Worm (Caenorhabditis elegans): Measurements from ENCODE around the gene grl-28.

The grl-28 gene

DNA sequence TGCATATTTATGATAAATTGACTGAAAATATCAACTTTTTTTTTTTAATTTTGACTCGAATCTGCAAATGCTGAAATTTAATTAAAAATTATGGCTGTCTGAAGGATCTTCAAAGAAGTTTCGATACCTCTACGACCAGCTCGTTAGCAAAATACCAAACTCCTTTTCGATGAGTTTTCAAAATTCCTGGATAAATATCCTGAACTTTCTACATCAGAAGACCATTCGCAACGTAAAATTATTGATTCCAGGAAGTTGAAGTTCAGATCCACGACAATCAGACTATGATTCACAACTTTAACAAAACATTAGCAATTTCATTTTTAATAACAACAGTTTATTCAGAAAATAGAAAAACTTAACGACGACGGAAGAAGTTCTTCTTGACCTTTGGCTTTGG is 33.3 kb upstream of the grl-28 start (continued):
- no peak for TF ChIP-seq attf-4 (tag; optimal IDR thresholded peaks at IDR 0.05)

DNA sequence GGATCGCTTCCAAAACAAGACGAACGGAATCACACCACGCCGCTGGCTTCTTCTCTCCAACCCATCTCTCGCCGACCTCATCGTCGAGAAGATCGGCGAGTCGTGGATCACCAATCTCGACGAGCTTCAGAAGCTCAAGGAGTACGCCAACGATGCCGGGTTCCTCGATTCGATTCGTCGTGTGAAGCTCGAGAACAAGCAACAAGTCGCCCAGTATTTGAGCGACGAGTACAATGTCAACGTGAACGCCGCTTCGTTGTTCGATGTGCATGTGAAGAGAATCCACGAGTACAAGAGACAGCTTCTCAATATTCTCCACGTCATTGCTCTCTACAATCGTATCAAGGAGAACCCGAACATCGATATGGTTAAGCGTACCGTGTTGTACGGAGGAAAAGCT is 32.0 kb upstream of the grl-28 start:
- peak; percentile 94 for TF ChIP-seq aha-1 (tag)
- TF ChIP-seq set-16 (GFP tag; IDR thresholded peaks at IDR 0.05) = 0 out of 2 replicates have a peak, but pooled peaks have one; percentile 19
- no peak for TF ChIP-seq fkh-10 (GFP tag; optimal IDR thresholded peaks at IDR 0.05)

DNA sequence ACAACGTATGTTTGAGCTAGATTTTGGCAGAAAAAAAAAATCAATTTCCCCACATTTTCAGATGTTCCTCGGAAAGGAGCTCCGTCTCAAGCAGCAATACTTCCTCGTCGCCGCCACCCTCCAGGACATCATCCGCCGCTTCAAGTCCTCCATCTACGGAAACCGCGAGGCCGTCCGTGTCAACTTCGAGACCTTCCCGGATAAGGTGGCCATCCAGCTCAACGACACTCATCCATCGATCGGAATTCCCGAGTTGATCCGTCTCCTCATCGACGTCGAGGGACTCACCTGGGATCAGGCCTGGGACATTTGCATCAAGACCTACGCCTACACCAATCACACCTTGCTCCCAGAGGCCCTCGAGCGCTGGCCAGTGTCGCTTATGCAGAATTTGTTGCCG is 31.0 kb upstream of the grl-28 start:
- peak; percentile 77 for TF ChIP-seq set-16 (GFP tag; IDR thresholded peaks at IDR 0.05)
- TF ChIP-seq cey-2 (tag; optimal IDR thresholded peaks at IDR 0.05; ENCODE audit: borderline replicate concordance, insufficient read depth) = no peak

DNA sequence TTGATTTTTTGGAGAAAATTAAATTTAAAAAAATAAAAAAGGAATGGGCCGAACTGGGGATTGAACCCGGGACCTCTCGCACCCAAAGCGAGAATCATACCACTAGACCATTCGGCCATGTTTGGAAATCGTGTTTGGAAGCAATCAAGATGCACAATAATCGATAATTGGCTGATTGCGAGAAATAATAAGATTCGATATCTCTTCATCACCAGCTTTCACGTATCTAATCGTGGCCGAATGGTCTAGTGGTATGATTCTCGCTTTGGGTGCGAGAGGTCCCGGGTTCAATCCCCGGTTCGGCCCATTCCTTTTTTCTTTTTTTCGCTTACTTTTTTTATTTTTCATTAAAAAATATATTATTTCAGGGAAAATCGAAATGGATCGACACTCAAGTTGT is 30.4 kb upstream of the grl-28 start:
- TF ChIP-seq nhr-102 (tag; optimal IDR thresholded peaks at IDR 0.05) (peak; percentile 1), gei-8 (GFP tag; optimal IDR thresholded peaks at IDR 0.05) (no peak), hlh-11 (tag; optimal IDR thresholded peaks at IDR 0.05) (no peak), dmd-8 (GFP tag; IDR thresholded peaks at IDR 0.05) (0 out of 2 replicates have a peak, but pooled peaks have one; percentile 37), F26F4.8 (GFP tag; conservative IDR thresholded peaks at IDR 0.05) (peak; percentile 76), ceh-32 (tag; optimal IDR thresholded peaks at IDR 0.05; ENCODE audit: poor library complexity) (no peak), nhr-42 (GFP tag; IDR thresholded peaks at IDR 0.05) (no peak), ceh-28 (tag; optimal IDR thresholded peaks at IDR 0.05) (no peak), ZK337.2 (GFP tag; IDR thresholded peaks at IDR 0.05) (0 out of 2 replicates have a peak, but pooled peaks have one; percentile 16), Y48G9A.11 (GFP tag; IDR thresholded peaks at IDR 0.05) (peak; percentile 70; the same call in 1 of the 2 replicates), jun-1 (tag; optimal IDR thresholded peaks at IDR 0.05) (no peak), lim-7 (GFP tag; IDR thresholded peaks at IDR 0.05) (peak; percentile 80), daf-12 (tag; optimal IDR thresholded peaks at IDR 0.05) (no peak), attf-4 (tag; optimal IDR thresholded peaks at IDR 0.05) (no peak), ceh-44 (GFP tag; IDR thresholded peaks at IDR 0.05) (peak; percentile 39; the same call in 1 of the 2 replicates), ceh-62 (tag; optimal IDR thresholded peaks at IDR 0.05) (no peak), dmd-6 (GFP tag; IDR thresholded peaks at IDR 0.05) (peak; percentile 8; the same call in 1 of the 2 replicates), zip-11 (GFP tag; IDR thresholded peaks at IDR 0.05) (no peak), tag-97 (GFP tag; IDR thresholded peaks at IDR 0.05) (no peak), nhr-6 (tag; optimal IDR thresholded peaks at IDR 0.05) (no peak), mxl-3 (GFP tag; optimal IDR thresholded peaks at IDR 0.05) (no peak), lsy-2 (tag; optimal IDR thresholded peaks at IDR 0.05) (peak in 1 of 2 experiments; percentile 35), unc-39 (tag; optimal IDR thresholded peaks at IDR 0.05) (no peak), saeg-2 (GFP tag; IDR thresholded peaks at IDR 0.05) (no peak), ztf-7 (tag; optimal IDR thresholded peaks at IDR 0.05) (no peak), unc-62 (GFP tag; optimal IDR thresholded peaks at IDR 0.05 in 1 of 2) (no peak), unc-62 (tag; optimal IDR thresholded peaks at IDR 0.05) (no peak), mes-2 (tag; optimal IDR thresholded peaks at IDR 0.05; ENCODE audit: poor library complexity, severe bottlenecking) (peak; percentile 21), egl-43 (GFP tag; IDR thresholded peaks at IDR 0.05) (no peak), lin-1 (GFP tag; IDR thresholded peaks at IDR 0.05) (0 out of 2 replicates have a peak, but pooled peaks have one; percentile 21), dve-1 (tag; optimal IDR thresholded peaks at IDR 0.05; ENCODE audit: insufficient read depth) (peak; percentile 8), mdt-29 (GFP tag; IDR thresholded peaks at IDR 0.05) (no peak), nhr-237 (tag; optimal IDR thresholded peaks at IDR 0.05) (no peak), tra-1 (GFP tag; IDR thresholded peaks at IDR 0.05) (peak; percentile 47; the same call in 1 of the 2 replicates), madf-5 (GFP tag; IDR thresholded peaks at IDR 0.05) (peak; percentile 55 to 60; a peak in 1 of 4 replicates), dpl-1 (GFP tag; optimal IDR thresholded peaks at IDR 0.05) (no peak), fkh-10 (GFP tag; optimal IDR thresholded peaks at IDR 0.05) (no peak), lin-38 (GFP tag; IDR thresholded peaks at IDR 0.05) (peak; percentile 70; the same call in 1 of the 2 replicates), Y105C5A.15 (GFP tag; IDR thresholded peaks at IDR 0.05) (peak; percentile 75; the same call in 1 of the 2 replicates), F44E2.7 (GFP tag; IDR thresholded peaks at IDR 0.05) (0 out of 2 replicates have a peak, but pooled peaks have one; percentile 7), duxl-1 (tag; optimal IDR thresholded peaks at IDR 0.05; ENCODE audit: poor library complexity) (peak; percentile 25), snpc-1.2 (GFP tag; IDR thresholded peaks at IDR 0.05) (peak; percentile 72)

All from whole organism, L4 larva.